Worm (Caenorhabditis elegans) whole organism, L1 larva: ENCODE measurements around the gene ttr-53.

Experiments
- dpl-1 ChIP-seq, 3 experiments: fragments of 150-350 bp in 2 of 3; sonication (generic microtip) in 1 of 3; optimal IDR thresholded peaks; 2 replicates each; lab custom pipeline; 2014 to 2017; ENCODE audit warnings: missing biosample characterization in 3 of 3, missing genetic modification characterization in 3 of 3, missing genetic modification reagents in 3 of 3
- efl-1 ChIP-seq, 4 experiments: fragments of 150-350 bp; optimal IDR thresholded peaks in 3 of 4; peaks in 1 of 4; 1 replicate in 1 of 4; 2 replicates in 3 of 4; lab custom pipeline; 2014; ENCODE audit warnings: missing biosample characterization in 2 of 4, missing genetic modification characterization in 2 of 4, missing genetic modification reagents in 2 of 4
- lin-15B ChIP-seq: fragments of 150-350 bp; sonication (generic microtip); optimal IDR thresholded peaks from 3 replicates; lab custom pipeline; 2014; ENCODE audit warnings: missing biosample characterization, missing genetic modification characterization
- nhr-11 ChIP-seq: fragments of 150-350 bp; optimal IDR thresholded peaks from 2 replicates; lab custom pipeline; 2014; ENCODE audit warnings: missing biosample characterization, missing genetic modification characterization
- nhr-77 ChIP-seq: fragments of 150-350 bp; optimal IDR thresholded peaks from 2 replicates; lab custom pipeline; 2014; ENCODE audit warnings: missing biosample characterization, missing genetic modification characterization

ce11 chrIV:10151439-10151997, 6.3 kb upstream of the ttr-53 start, which contains the start of gene copg-1:
- TF ChIP-seq dpl-1 (GFP tag; optimal IDR thresholded peaks at IDR 0.05; lab: Kevin White, UChicago), result peak; percentile 45 to 74 (median 62)
- TF ChIP-seq nhr-11 (tag; lab: Kevin White, UChicago), result no peak
- no peak for TF ChIP-seq lin-15B (tag; lab: Kevin White, UChicago)
- TF ChIP-seq efl-1 (optimal IDR thresholded peaks at IDR 0.05; lab: Kevin White, UChicago), result peak; percentile 56 to 64
- peak; percentile 69 to 94 for TF ChIP-seq efl-1 (GFP tag; optimal IDR thresholded peaks at IDR 0.05 in 1 of 2; lab: Kevin White, UChicago)
- TF ChIP-seq nhr-77, result peak; percentile 5
